Worm (Caenorhabditis elegans) whole organism, L4 larva: ENCODE data around the gene try-9.

Experiments
- D1046.2 ChIP-seq: fragments of 200-800 bp; sonication (Bioruptor generic); IDR thresholded peaks from 2 replicates; pipeline ENCODE4 v1.3.6; 2022; ENCODE audit warnings: missing genetic modification characterization, missing compliant biosample characterization
- F26F4.8 ChIP-seq: fragments of 200-800 bp; sonication (Bioruptor generic); conservative IDR thresholded peaks from 2 replicates; pipeline ENCODE4 v1.3.6; 2022; ENCODE audit warnings: missing genetic modification characterization, missing compliant biosample characterization
- F49E8.2 ChIP-seq: sonication (generic microtip); optimal IDR thresholded peaks from 2 replicates; lab custom pipeline; 2016; ENCODE audit warnings: missing compliant biosample characterization, mild to moderate bottlenecking, missing genetic modification characterization, borderline replicate concordance
- T26A8.4 ChIP-seq: fragments of 200-800 bp; sonication (Bioruptor generic); IDR thresholded peaks from 2 replicates; pipeline ENCODE4 v1.3.6; 2022; ENCODE audit warnings: missing genetic modification characterization, missing compliant biosample characterization
- ZK337.2 ChIP-seq: fragments of 200-800 bp; sonication (Bioruptor generic); IDR thresholded peaks from 2 replicates; pipeline ENCODE4 v1.3.6; 2022; ENCODE audit warnings: missing genetic modification reagents, missing genetic modification characterization, missing compliant biosample characterization
- aha-1 ChIP-seq: fragments of 150-350 bp; peaks from one replicate; lab custom pipeline; 2014; ENCODE audit warnings: missing biosample characterization, missing genetic modification characterization
- ama-1 ChIP-seq: fragments of 150-350 bp; optimal IDR thresholded peaks from 2 replicates; lab custom pipeline; 2014; ENCODE audit warnings: inconsistent platforms, mixed read lengths
- ceh-28 ChIP-seq: fragments of 150-350 bp; optimal IDR thresholded peaks from 2 replicates; lab custom pipeline; 2014; ENCODE audit warnings: missing biosample characterization, missing genetic modification reagents, missing genetic modification characterization
- ces-1 ChIP-seq: fragments of 150-350 bp; sonication (generic microtip); optimal IDR thresholded peaks from 4 replicates; lab custom pipeline; 2014; ENCODE audit warnings: missing biosample characterization, missing genetic modification reagents, missing genetic modification characterization
- daf-12 ChIP-seq: fragments of 150-350 bp; optimal IDR thresholded peaks from 2 replicates; lab custom pipeline; 2014; ENCODE audit warnings: missing biosample characterization, missing genetic modification reagents, missing genetic modification characterization
- daf-16 ChIP-seq, 3 experiments: sonication (generic microtip); optimal IDR thresholded peaks; 2 replicates each; lab custom pipeline; 2016 to 2017; ENCODE audit warnings: missing genetic modification characterization in 3 of 3, missing genetic modification reagents in 3 of 3, mild to moderate bottlenecking in 2 of 3, missing compliant biosample characterization in 2 of 3, missing biosample characterization in 1 of 3, moderate library complexity in 1 of 3
- dmd-8 ChIP-seq: fragments of 200-800 bp; sonication (Bioruptor generic); IDR thresholded peaks from 2 replicates; pipeline ENCODE4 v1.3.6; 2022; ENCODE audit warnings: missing genetic modification characterization, missing compliant biosample characterization
- dmd-9 ChIP-seq: fragments of 200-800 bp; sonication (Bioruptor generic); IDR thresholded peaks from 2 replicates; pipeline ENCODE4 v1.3.6; 2022; ENCODE audit warnings: missing genetic modification reagents, missing genetic modification characterization, missing compliant biosample characterization
- dve-1 ChIP-seq: sonication (generic microtip); optimal IDR thresholded peaks from 2 replicates; lab custom pipeline; 2017; ENCODE audit warnings: antibody characterized with exemption, mild to moderate bottlenecking, missing genetic modification characterization, missing compliant biosample characterization; ENCODE audit not compliant: insufficient read depth
- egl-27 ChIP-seq: sonication (generic microtip); optimal IDR thresholded peaks from 3 replicates; lab custom pipeline; 2017; ENCODE audit warnings: missing biosample characterization, missing genetic modification reagents, missing genetic modification characterization
- egl-43 ChIP-seq: fragments of 200-800 bp; sonication (Bioruptor generic); IDR thresholded peaks from 2 replicates; pipeline ENCODE4 v1.3.6; 2022; ENCODE audit warnings: missing genetic modification reagents, missing genetic modification characterization, missing compliant biosample characterization
- fos-1 ChIP-seq: fragments of 150-350 bp; optimal IDR thresholded peaks from 2 replicates; lab custom pipeline; 2014; ENCODE audit warnings: missing biosample characterization, missing genetic modification characterization
- hlh-11 ChIP-seq: fragments of 200-800 bp; sonication (Bioruptor generic); optimal IDR thresholded peaks from 2 replicates; lab custom pipeline; 2018; ENCODE audit warnings: mild to moderate bottlenecking, missing genetic modification characterization, missing compliant biosample characterization
- hmg-1.1 ChIP-seq: fragments of 200-800 bp; sonication (Bioruptor generic); IDR thresholded peaks from 2 replicates; pipeline ENCODE4 v1.3.6; 2022; ENCODE audit warnings: missing genetic modification reagents, missing genetic modification characterization, missing compliant biosample characterization
- jun-1 ChIP-seq: fragments of 150-350 bp; optimal IDR thresholded peaks from 2 replicates; lab custom pipeline; 2014; ENCODE audit warnings: missing biosample characterization, missing genetic modification reagents, missing genetic modification characterization
- lim-7 ChIP-seq: fragments of 200-800 bp; sonication (Bioruptor generic); IDR thresholded peaks from 2 replicates; pipeline ENCODE4 v1.3.6; 2022; ENCODE audit warnings: missing genetic modification characterization, missing compliant biosample characterization
- lin-1 ChIP-seq: fragments of 200-800 bp; sonication (Bioruptor generic); IDR thresholded peaks from 2 replicates; pipeline ENCODE4 v1.3.6; 2022; ENCODE audit warnings: missing genetic modification reagents, missing genetic modification characterization, missing compliant biosample characterization
- lin-29 ChIP-seq: fragments of 200-800 bp; sonication (Bioruptor generic); IDR thresholded peaks from 2 replicates; pipeline ENCODE4 v1.3.6; 2022; ENCODE audit warnings: missing genetic modification reagents, missing genetic modification characterization, missing compliant biosample characterization
- lin-38 ChIP-seq: fragments of 200-800 bp; sonication (Bioruptor generic); IDR thresholded peaks from 2 replicates; pipeline ENCODE4 v1.3.6; 2022; ENCODE audit warnings: missing genetic modification reagents, missing genetic modification characterization, missing compliant biosample characterization
- lin-39 ChIP-seq: fragments of 150-350 bp; optimal IDR thresholded peaks from 2 replicates; lab custom pipeline; 2014; ENCODE audit warnings: missing biosample characterization, missing genetic modification reagents, missing genetic modification characterization
- lir-3 ChIP-seq: sonication (generic microtip); optimal IDR thresholded peaks from 2 replicates; lab custom pipeline; 2016; ENCODE audit warnings: mild to moderate bottlenecking, missing genetic modification characterization, missing compliant biosample characterization
- mdl-1 ChIP-seq, 2 experiments: fragments of 150-350 bp in 1 of 2; sonication (generic microtip) in 1 of 2; optimal IDR thresholded peaks; 2 replicates each; lab custom pipeline; 2014 to 2017; ENCODE audit warnings: missing biosample characterization in 2 of 2, missing genetic modification characterization in 2 of 2
- mdt-29 ChIP-seq: fragments of 200-800 bp; sonication (Bioruptor generic); IDR thresholded peaks from 2 replicates; pipeline ENCODE4 v1.3.6; 2022; ENCODE audit warnings: missing genetic modification reagents, missing genetic modification characterization, missing compliant biosample characterization
- mep-1 ChIP-seq: fragments of 150-350 bp; sonication (generic microtip); optimal IDR thresholded peaks from 3 replicates; lab custom pipeline; 2014; ENCODE audit warnings: missing biosample characterization, missing genetic modification characterization
- mes-2 ChIP-seq: sonication (generic microtip); optimal IDR thresholded peaks from 2 replicates; lab custom pipeline; 2016; ENCODE audit warnings: missing genotype, mild to moderate bottlenecking, missing genetic modification characterization, missing compliant biosample characterization; ENCODE audit not compliant: poor library complexity, severe bottlenecking
- mxl-3 ChIP-seq: fragments of 200-800 bp; sonication (Bioruptor generic); optimal IDR thresholded peaks from 2 replicates; lab custom pipeline; 2018; ENCODE audit warnings: mild to moderate bottlenecking, missing genetic modification characterization, missing compliant biosample characterization
- nhr-111 ChIP-seq: fragments of 200-800 bp; sonication (Bioruptor generic); optimal IDR thresholded peaks from 2 replicates; lab custom pipeline; 2018; ENCODE audit warnings: mild to moderate bottlenecking, missing genetic modification characterization, missing compliant biosample characterization
- nhr-237 ChIP-seq: sonication (generic microtip); optimal IDR thresholded peaks from 2 replicates; lab custom pipeline; 2017; ENCODE audit warnings: missing biosample characterization, missing genetic modification characterization
- nhr-25 ChIP-seq: sonication (generic microtip); optimal IDR thresholded peaks from 2 replicates; lab custom pipeline; 2017; ENCODE audit warnings: missing genetic modification characterization, mild to moderate bottlenecking, missing compliant biosample characterization, antibody characterized with exemption, moderate library complexity, borderline replicate concordance; ENCODE audit not compliant: insufficient read depth
- nhr-28 ChIP-seq: fragments of 150-350 bp; optimal IDR thresholded peaks from 2 replicates; lab custom pipeline; 2014; ENCODE audit warnings: missing biosample characterization, missing genetic modification characterization
- nhr-6 ChIP-seq: fragments of 150-350 bp; optimal IDR thresholded peaks from 2 replicates; lab custom pipeline; 2014; ENCODE audit warnings: missing biosample characterization, missing genetic modification characterization
- nhr-77 ChIP-seq: fragments of 150-350 bp; optimal IDR thresholded peaks from 2 replicates; lab custom pipeline; 2014; ENCODE audit warnings: missing biosample characterization, missing genetic modification characterization
- php-3 ChIP-seq: fragments of 200-800 bp; sonication (Bioruptor generic); IDR thresholded peaks from 2 replicates; pipeline ENCODE4 v1.3.6; 2022; ENCODE audit warnings: missing genetic modification reagents, missing genetic modification characterization, missing compliant biosample characterization
- set-16 ChIP-seq: fragments of 200-800 bp; sonication (Bioruptor generic); IDR thresholded peaks from 2 replicates; pipeline ENCODE4 v1.3.6; 2022; ENCODE audit warnings: missing genetic modification reagents, missing genetic modification characterization, missing compliant biosample characterization
- spr-3 ChIP-seq: fragments of 200-800 bp; sonication (Bioruptor generic); optimal IDR thresholded peaks from 2 replicates; lab custom pipeline; 2018; ENCODE audit warnings: mild to moderate bottlenecking, missing genetic modification characterization, missing compliant biosample characterization
- zag-1 ChIP-seq: fragments of 150-350 bp; optimal IDR thresholded peaks from 2 replicates; lab custom pipeline; 2014; ENCODE audit warnings: missing biosample characterization, missing genetic modification characterization
- zfp-3 ChIP-seq: fragments of 200-800 bp; sonication (Bioruptor generic); conservative IDR thresholded peaks from 2 replicates; pipeline ENCODE4 v1.3.6; 2022; ENCODE audit warnings: missing genetic modification reagents, missing genetic modification characterization, missing compliant biosample characterization
- zip-2 ChIP-seq: fragments of 150-350 bp; optimal IDR thresholded peaks from 2 replicates; lab custom pipeline; 2014; ENCODE audit warnings: missing biosample characterization, missing genetic modification characterization
- ztf-11 ChIP-seq: fragments of 150-350 bp; optimal IDR thresholded peaks from 2 replicates; lab custom pipeline; 2014; ENCODE audit warnings: missing biosample characterization, missing genetic modification characterization
- ztf-7 ChIP-seq: fragments of 150-350 bp; optimal IDR thresholded peaks from 2 replicates; lab custom pipeline; 2014; ENCODE audit warnings: missing biosample characterization, missing genetic modification characterization

try-9 gene

DNA sequence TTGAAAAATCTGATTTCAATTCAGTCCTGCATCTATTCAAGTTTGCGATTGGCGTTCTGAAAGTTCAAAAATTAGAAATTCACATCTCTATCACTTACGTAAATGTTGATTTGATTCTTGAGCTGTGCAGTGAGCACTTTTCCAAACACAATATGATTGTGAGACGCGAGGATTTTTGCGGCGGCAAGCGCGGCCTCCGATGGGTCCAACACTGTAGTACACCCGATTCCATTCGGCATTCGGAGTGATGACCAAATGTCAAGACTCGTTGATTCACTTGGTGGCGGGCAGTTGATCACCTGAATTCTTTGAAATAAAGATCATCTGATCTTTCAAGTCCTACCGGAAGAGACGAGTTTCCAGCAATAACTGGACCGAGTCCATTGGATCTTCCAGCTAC, 1.7 kb downstream of the try-9 start:
- TF ChIP-seq zip-2 (no peak), mdl-1 (tag; optimal IDR thresholded peaks at IDR 0.05; lab: Kevin White, UChicago) (no peak), lin-1 (GFP tag; lab: Robert Waterston, UW) (no peak), dmd-9 (GFP tag; lab: Robert Waterston, UW) (no peak), aha-1 (peak; percentile 96), ztf-11 (tag; lab: Kevin White, UChicago) (no peak), egl-43 (GFP tag; lab: Robert Waterston, UW) (no peak)

DNA sequence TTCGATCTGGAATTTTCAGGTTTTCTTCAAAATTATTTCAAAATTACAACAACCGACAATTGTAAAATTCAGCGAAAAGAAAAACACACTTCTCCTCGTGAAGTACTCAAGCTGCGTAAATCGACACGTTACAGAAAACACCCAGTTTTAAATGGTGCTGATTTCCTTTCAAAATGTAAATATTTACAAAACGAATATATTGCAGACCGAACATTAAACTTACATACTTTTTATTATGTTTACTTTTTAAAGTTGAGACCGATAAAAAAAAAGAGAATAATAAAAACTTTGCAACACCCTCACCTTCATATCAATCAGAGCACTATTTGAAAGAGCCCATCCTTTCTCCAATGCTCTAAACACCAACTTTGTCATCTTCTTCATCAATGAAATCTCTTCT, 2.8 kb downstream of the try-9 start:
- TF ChIP-seq daf-16 (GFP tag; optimal IDR thresholded peaks at IDR 0.05; lab: Kevin White, UChicago) (no peak), daf-16 (tag; optimal IDR thresholded peaks at IDR 0.05; lab: Kevin White, UChicago) (peak; percentile 56), lim-7 (no peak)

DNA sequence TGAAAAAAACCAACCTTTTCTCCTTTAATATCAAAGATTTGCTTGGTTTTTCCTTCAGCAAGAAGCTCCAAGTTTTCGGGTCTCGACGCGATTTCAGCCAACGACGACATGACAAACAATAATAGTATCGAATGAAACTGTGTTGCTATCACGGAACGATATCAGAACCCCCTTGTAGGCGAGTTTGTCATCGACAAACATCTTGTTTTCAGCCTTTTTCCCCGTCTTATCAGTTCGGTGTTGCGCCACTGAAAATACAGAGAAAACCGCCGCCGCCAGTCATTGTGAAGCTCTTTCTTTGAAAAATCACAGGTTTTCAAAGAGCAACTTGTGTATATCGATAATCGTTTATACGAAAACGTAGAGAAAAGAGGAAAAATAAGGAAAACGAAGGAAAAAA, 4.4 kb downstream of the try-9 start, which contains the start of gene paic-1:
Gene paic-1 (minus strand): TSS at position 120 of the 400 bp plus-strand sequence.
- TF ChIP-seq nhr-28 (tag; lab: Kevin White, UChicago) (peak; percentile 37), lin-39 (tag; lab: Kevin White, UChicago) (no peak), ama-1 (peak; percentile 80), lin-29 (GFP tag; lab: Robert Waterston, UW) (no peak), mdt-29 (GFP tag; lab: Robert Waterston, UW) (no peak), zip-2 (peak; percentile 41), nhr-6 (tag; lab: Kevin White, UChicago) (no peak), fos-1 (tag; lab: Kevin White, UChicago) (no peak), nhr-111 (GFP tag; lab: Kevin White, UChicago) (no peak), ztf-7 (tag; lab: Kevin White, UChicago) (no peak), mxl-3 (GFP tag; lab: Kevin White, UChicago) (no peak), mep-1 (tag; lab: Kevin White, UChicago) (peak; percentile 50), egl-27 (tag; lab: Kevin White, UChicago) (no peak), lim-7 (no peak), dve-1 (tag; lab: Kevin White, UChicago) (peak; percentile 30), T26A8.4 (GFP tag; lab: Robert Waterston, UW) (peak; percentile 27; the same call in 1 of the 2 replicates), nhr-237 (tag; lab: Kevin White, UChicago) (no peak), mes-2 (tag; lab: Kevin White, UChicago) (peak; percentile 54), ceh-28 (tag; lab: Kevin White, UChicago) (no peak), ZK337.2 (GFP tag; lab: Robert Waterston, UW) (no peak), zag-1 (tag; lab: Kevin White, UChicago) (no peak), lir-3 (no peak), dmd-8 (GFP tag; lab: Robert Waterston, UW) (0 out of 2 replicates have a peak, but pooled peaks have one; percentile 18), hlh-11 (tag; lab: Kevin White, UChicago) (peak; percentile 16), daf-16 (GFP tag; optimal IDR thresholded peaks at IDR 0.05; lab: Kevin White, UChicago) (no peak), daf-16 (tag; optimal IDR thresholded peaks at IDR 0.05; lab: Kevin White, UChicago) (peak; percentile 82), F49E8.2 (tag; lab: Kevin White, UChicago) (peak; percentile 19)

DNA sequence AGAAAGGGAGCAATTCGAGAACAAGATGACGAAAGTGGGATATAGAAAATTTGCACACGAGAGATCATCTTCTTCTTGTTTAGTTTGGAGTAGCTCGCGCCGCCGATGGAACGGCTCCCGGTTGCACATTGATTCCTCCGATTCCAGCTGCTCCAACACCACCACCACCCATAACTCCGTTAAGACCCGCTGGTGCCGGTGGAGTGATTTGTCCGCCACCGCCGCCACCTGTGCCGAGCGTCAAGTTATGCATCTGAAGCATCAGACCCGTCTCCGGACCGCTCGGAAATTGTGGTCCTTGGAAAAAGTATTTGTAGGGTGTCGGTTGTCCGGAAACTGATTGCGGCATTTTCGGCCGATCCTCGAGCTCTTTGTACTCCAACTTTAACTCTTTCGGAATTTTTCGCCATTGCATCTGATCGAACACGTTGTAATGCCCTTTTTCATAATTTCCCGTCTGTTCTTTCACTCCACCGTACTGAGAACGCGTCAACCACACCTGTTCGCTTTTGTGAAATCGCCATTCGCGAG, 4.9 kb downstream of the try-9 start:
- TF ChIP-seq F26F4.8 (GFP tag; lab: Robert Waterston, UW) (0 out of 2 replicates have a peak, but pooled peaks have one; percentile 23), mdl-1 (tag; optimal IDR thresholded peaks at IDR 0.05; lab: Kevin White, UChicago) (no peak), zfp-3 (GFP tag; lab: Robert Waterston, UW) (no peak), nhr-77 (tag; lab: Kevin White, UChicago) (no peak), fos-1 (tag; lab: Kevin White, UChicago) (no peak), nhr-25 (tag; lab: Kevin White, UChicago) (no peak), spr-3 (GFP tag; lab: Kevin White, UChicago) (no peak), ces-1 (no peak), D1046.2 (GFP tag; lab: Robert Waterston, UW) (0 out of 2 replicates have a peak, but pooled peaks have one; percentile 54), php-3 (no peak), egl-43 (GFP tag; lab: Robert Waterston, UW) (no peak; the same call in 1 of the 2 replicates), nhr-6 (tag; lab: Kevin White, UChicago) (no peak), dmd-9 (GFP tag; lab: Robert Waterston, UW) (0 out of 2 replicates have a peak, but pooled peaks have one; percentile 61), daf-12 (tag; lab: Kevin White, UChicago) (no peak), hmg-1.1 (GFP tag; lab: Robert Waterston, UW) (no peak), lin-38 (GFP tag; lab: Robert Waterston, UW) (no peak), jun-1 (no peak), hlh-11 (tag; lab: Kevin White, UChicago) (no peak), set-16 (GFP tag; lab: Robert Waterston, UW) (peak; percentile 81)
